Fruit fly (Drosophila melanogaster) whole organism, embryonic: ENCODE results near the gene Tom70.

Source experiments
- B-H1 ChIP-seq: fragments of 200-800 bp; sonication (Bioruptor generic); IDR thresholded peaks from 3 replicates; pipeline ENCODE4 v1.3.6; 2022; ENCODE audit warnings: missing biosample characterization, missing genetic modification characterization
- BEAF-32 ChIP-seq: fragments of 200-800 bp; sonication (Bioruptor generic); optimal IDR thresholded peaks from 3 replicates; lab custom pipeline; 2017; ENCODE audit warnings: missing biosample characterization, missing genetic modification characterization, mild to moderate bottlenecking, moderate library complexity, missing genetic modification reagents
- Bdp1 ChIP-seq: fragments of 200-800 bp; sonication (Bioruptor generic); optimal IDR thresholded peaks from 3 replicates; lab custom pipeline; 2016; ENCODE audit warnings: missing biosample characterization, missing genetic modification characterization
- CG10565 ChIP-seq: fragments of 200-800 bp; sonication (Bioruptor generic); optimal IDR thresholded peaks from 3 replicates; lab custom pipeline; 2016; ENCODE audit warnings: missing biosample characterization, mild to moderate bottlenecking, missing genetic modification characterization
- CG12071 ChIP-seq: fragments of 200-800 bp; sonication (Bioruptor generic); optimal IDR thresholded peaks from 3 replicates; lab custom pipeline; 2018; ENCODE audit warnings: missing biosample characterization, mild to moderate bottlenecking, missing genetic modification characterization
- CG12155 ChIP-seq: fragments of 200-800 bp; sonication (Bioruptor generic); optimal IDR thresholded peaks from 3 replicates; lab custom pipeline; 2016; ENCODE audit warnings: missing biosample characterization, missing genetic modification characterization
- CG12769 ChIP-seq: fragments of 200-800 bp; sonication (Bioruptor generic); optimal IDR thresholded peaks from 2 replicates; lab custom pipeline; 2019; ENCODE audit warnings: missing biosample characterization, mild to moderate bottlenecking, missing genetic modification characterization, moderate library complexity
- CG13424 ChIP-seq: fragments of 200-800 bp; sonication (Bioruptor generic); optimal IDR thresholded peaks from 2 replicates; lab custom pipeline; 2019; ENCODE audit warnings: missing biosample characterization, mild to moderate bottlenecking, missing genetic modification characterization, moderate library complexity
- CG14965 ChIP-seq: fragments of 200-800 bp; sonication (Bioruptor generic); optimal IDR thresholded peaks from 2 replicates; lab custom pipeline; 2016; ENCODE audit warnings: missing biosample characterization, missing genetic modification characterization, borderline replicate concordance
- CG15011 ChIP-seq: fragments of 200-800 bp; sonication (Bioruptor generic); optimal IDR thresholded peaks from 3 replicates; lab custom pipeline; 2018; ENCODE audit warnings: missing biosample characterization, mild to moderate bottlenecking, missing genetic modification characterization
- CG15601 ChIP-seq: fragments of 200-800 bp; sonication (Bioruptor generic); optimal IDR thresholded peaks from 3 replicates; lab custom pipeline; 2019; ENCODE audit warnings: missing biosample characterization, mild to moderate bottlenecking, missing genetic modification characterization, moderate library complexity
- CG17186 ChIP-seq: fragments of 200-800 bp; sonication (Bioruptor generic); optimal IDR thresholded peaks from 3 replicates; lab custom pipeline; 2017; ENCODE audit warnings: missing biosample characterization, missing genetic modification reagents, missing genetic modification characterization
- CG17612 ChIP-seq: fragments of 200-800 bp; sonication (Bioruptor generic); IDR thresholded peaks from 2 replicates; pipeline ENCODE4 v1.3.6; 2022; ENCODE audit warnings: missing biosample characterization, missing genetic modification characterization
- CG31224 ChIP-seq: fragments of 200-800 bp; sonication (Bioruptor generic); IDR thresholded peaks from 2 replicates; pipeline ENCODE4 v1.3.6; 2022; ENCODE audit warnings: missing biosample characterization, missing genetic modification characterization
- CG4424 ChIP-seq: fragments of 200-800 bp; sonication (Bioruptor generic); optimal IDR thresholded peaks from 3 replicates; lab custom pipeline; 2016; ENCODE audit warnings: missing biosample characterization, missing genetic modification characterization
- CG4854 ChIP-seq: fragments of 200-800 bp; sonication (Bioruptor generic); optimal IDR thresholded peaks from 2 replicates; lab custom pipeline; 2016; ENCODE audit warnings: missing biosample characterization, missing genetic modification characterization, inconsistent platforms
- CG5245 ChIP-seq: fragments of 200-800 bp; sonication (Bioruptor generic); optimal IDR thresholded peaks from 3 replicates; lab custom pipeline; 2016; ENCODE audit warnings: missing biosample characterization, missing genetic modification characterization
- CG7928 ChIP-seq: fragments of 200-800 bp; sonication (Bioruptor generic); optimal IDR thresholded peaks from 2 replicates; lab custom pipeline; 2017; ENCODE audit warnings: missing biosample characterization, mild to moderate bottlenecking, missing genetic modification characterization
- CG9609 ChIP-seq: fragments of 200-800 bp; sonication (Bioruptor generic); optimal IDR thresholded peaks from 3 replicates; lab custom pipeline; 2016; ENCODE audit warnings: missing biosample characterization, missing genetic modification characterization
- E2f1 ChIP-seq: fragments of 200-800 bp; sonication (Bioruptor generic); IDR thresholded peaks from 2 replicates; pipeline ENCODE4 v1.3.6; 2022; ENCODE audit warnings: missing biosample characterization, missing genetic modification characterization
- HLH4C ChIP-seq: fragments of 200-800 bp; sonication (Bioruptor generic); IDR thresholded peaks from 3 replicates; pipeline ENCODE4 v1.3.6; 2022; ENCODE audit warnings: missing biosample characterization, missing genetic modification characterization; ENCODE audit not compliant: partially characterized antibody
- HLH54F ChIP-seq: fragments of 200-800 bp; sonication (Bioruptor generic); optimal IDR thresholded peaks from 3 replicates; lab custom pipeline; 2016; ENCODE audit warnings: missing biosample characterization, missing genetic modification characterization
- Hr39 ChIP-seq: fragments of >200 bp; optimal IDR thresholded peaks from 2 replicates; lab custom pipeline; 2017
- Ptx1 ChIP-seq: fragments of 200-800 bp; sonication (Bioruptor generic); IDR thresholded peaks from 2 replicates; pipeline ENCODE4 v1.3.6; 2022; ENCODE audit warnings: missing biosample characterization, missing genetic modification characterization
- Side ChIP-seq: fragments of 200-800 bp; sonication (Bioruptor generic); optimal IDR thresholded peaks from 2 replicates; lab custom pipeline; 2016; ENCODE audit warnings: missing biosample characterization, missing genetic modification characterization
- Six4 ChIP-seq: fragments of 200-800 bp; sonication (Bioruptor generic); optimal IDR thresholded peaks from 2 replicates; lab custom pipeline; 2016; ENCODE audit warnings: missing biosample characterization, missing genetic modification characterization
- Sry-δ ChIP-seq: fragments of 200-800 bp; sonication (Bioruptor generic); optimal IDR thresholded peaks from 2 replicates; lab custom pipeline; 2016; ENCODE audit warnings: missing biosample characterization, missing genetic modification characterization
- Trl ChIP-seq, 3 experiments: fragments of >200 bp in 2 of 3; fragments of 200-800 bp in 1 of 3; sonication (Bioruptor generic) in 1 of 3; optimal IDR thresholded peaks; 2 replicates in 1 of 3; 3 replicates in 2 of 3; lab custom pipeline; 2016 to 2017; ENCODE audit warnings: missing biosample characterization in 1 of 3, missing genetic modification characterization in 1 of 3
- cas ChIP-seq: fragments of 200-800 bp; sonication (Bioruptor generic); IDR thresholded peaks from 2 replicates; pipeline ENCODE4 v1.3.6; 2022; ENCODE audit warnings: missing biosample characterization, missing genetic modification characterization
- cato ChIP-seq: fragments of 200-800 bp; sonication (Bioruptor generic); optimal IDR thresholded peaks from 2 replicates; lab custom pipeline; 2016; ENCODE audit warnings: missing biosample characterization, missing genetic modification characterization, borderline replicate concordance
- cg ChIP-seq: fragments of 200-800 bp; sonication (Bioruptor generic); optimal IDR thresholded peaks from 3 replicates; lab custom pipeline; 2019; ENCODE audit warnings: missing biosample characterization, mild to moderate bottlenecking, missing genetic modification characterization, moderate library complexity
- croc ChIP-seq: fragments of 200-800 bp; sonication (Bioruptor generic); conservative IDR thresholded peaks from 3 replicates; pipeline ENCODE4 v1.3.6; 2022; ENCODE audit warnings: missing biosample characterization, missing genetic modification characterization
- dimm ChIP-seq: fragments of 200-800 bp; sonication (Bioruptor generic); IDR thresholded peaks from 2 replicates; pipeline ENCODE4 v1.3.6; 2022; ENCODE audit warnings: missing biosample characterization, missing genetic modification characterization
- emc ChIP-seq: fragments of 200-800 bp; sonication (Bioruptor generic); optimal IDR thresholded peaks from 2 replicates; lab custom pipeline; 2016; ENCODE audit warnings: missing biosample characterization, missing genetic modification characterization
- esg ChIP-seq: fragments of 200-800 bp; sonication (Bioruptor generic); conservative IDR thresholded peaks from 2 replicates; pipeline ENCODE4 v1.3.6; 2022; ENCODE audit warnings: missing biosample characterization, missing genetic modification characterization
- gce ChIP-seq: fragments of 200-800 bp; sonication (Bioruptor generic); IDR thresholded peaks from 3 replicates; pipeline ENCODE4 v1.3.6; 2022; ENCODE audit warnings: missing biosample characterization, missing genetic modification characterization
- gcm2 ChIP-seq: fragments of 200-800 bp; sonication (Bioruptor generic); optimal IDR thresholded peaks from 2 replicates; lab custom pipeline; 2016; ENCODE audit warnings: missing biosample characterization, missing genetic modification characterization
- grn ChIP-seq: fragments of 200-800 bp; sonication (Bioruptor generic); optimal IDR thresholded peaks from 3 replicates; lab custom pipeline; 2017; ENCODE audit warnings: missing biosample characterization, missing genetic modification characterization
- hth ChIP-seq: fragments of >200 bp; optimal IDR thresholded peaks from 2 replicates; lab custom pipeline; 2017; ENCODE audit warnings: inconsistent platforms
- jumu ChIP-seq: fragments of 200-800 bp; sonication (Bioruptor generic); optimal IDR thresholded peaks from 3 replicates; lab custom pipeline; 2016; ENCODE audit warnings: missing biosample characterization, missing genetic modification characterization
- lbe ChIP-seq: fragments of 200-800 bp; sonication (Bioruptor generic); optimal IDR thresholded peaks from 2 replicates; lab custom pipeline; 2016; ENCODE audit warnings: missing biosample characterization, mild to moderate bottlenecking, missing genetic modification characterization
- mam ChIP-seq: fragments of 200-800 bp; sonication (Bioruptor generic); optimal IDR thresholded peaks from 3 replicates; lab custom pipeline; 2016; ENCODE audit warnings: missing biosample characterization, missing genetic modification characterization
- p53 ChIP-seq: fragments of 200-800 bp; sonication (Bioruptor generic); optimal IDR thresholded peaks from 2 replicates; lab custom pipeline; 2016; ENCODE audit warnings: missing biosample characterization, missing genetic modification characterization
- pros ChIP-seq: fragments of 200-800 bp; sonication (Bioruptor generic); optimal IDR thresholded peaks from 3 replicates; lab custom pipeline; 2019; ENCODE audit warnings: missing biosample characterization, mild to moderate bottlenecking, missing genetic modification characterization, moderate library complexity
- pzg ChIP-seq: fragments of 200-800 bp; sonication (Bioruptor generic); optimal IDR thresholded peaks from 3 replicates; lab custom pipeline; 2018; ENCODE audit warnings: missing biosample characterization, mild to moderate bottlenecking, missing genetic modification characterization, moderate library complexity
- sim ChIP-seq: fragments of 200-800 bp; sonication (Bioruptor generic); IDR thresholded peaks from 2 replicates; pipeline ENCODE4 v1.3.6; 2022; ENCODE audit warnings: missing biosample characterization, missing genetic modification characterization
- so ChIP-seq: fragments of 200-800 bp; sonication (Bioruptor generic); IDR thresholded peaks from 3 replicates; pipeline ENCODE4 v1.3.6; 2022; ENCODE audit warnings: missing biosample characterization, missing genetic modification characterization
- stwl ChIP-seq: fragments of 200-800 bp; sonication (Bioruptor generic); optimal IDR thresholded peaks from 3 replicates; lab custom pipeline; 2018; ENCODE audit warnings: missing biosample characterization, mild to moderate bottlenecking, missing genetic modification characterization, moderate library complexity
- tx ChIP-seq: fragments of 200-800 bp; sonication (Bioruptor generic); optimal IDR thresholded peaks from 2 replicates; lab custom pipeline; 2016; ENCODE audit warnings: missing biosample characterization, missing genetic modification characterization

Tom70 gene

DNA sequence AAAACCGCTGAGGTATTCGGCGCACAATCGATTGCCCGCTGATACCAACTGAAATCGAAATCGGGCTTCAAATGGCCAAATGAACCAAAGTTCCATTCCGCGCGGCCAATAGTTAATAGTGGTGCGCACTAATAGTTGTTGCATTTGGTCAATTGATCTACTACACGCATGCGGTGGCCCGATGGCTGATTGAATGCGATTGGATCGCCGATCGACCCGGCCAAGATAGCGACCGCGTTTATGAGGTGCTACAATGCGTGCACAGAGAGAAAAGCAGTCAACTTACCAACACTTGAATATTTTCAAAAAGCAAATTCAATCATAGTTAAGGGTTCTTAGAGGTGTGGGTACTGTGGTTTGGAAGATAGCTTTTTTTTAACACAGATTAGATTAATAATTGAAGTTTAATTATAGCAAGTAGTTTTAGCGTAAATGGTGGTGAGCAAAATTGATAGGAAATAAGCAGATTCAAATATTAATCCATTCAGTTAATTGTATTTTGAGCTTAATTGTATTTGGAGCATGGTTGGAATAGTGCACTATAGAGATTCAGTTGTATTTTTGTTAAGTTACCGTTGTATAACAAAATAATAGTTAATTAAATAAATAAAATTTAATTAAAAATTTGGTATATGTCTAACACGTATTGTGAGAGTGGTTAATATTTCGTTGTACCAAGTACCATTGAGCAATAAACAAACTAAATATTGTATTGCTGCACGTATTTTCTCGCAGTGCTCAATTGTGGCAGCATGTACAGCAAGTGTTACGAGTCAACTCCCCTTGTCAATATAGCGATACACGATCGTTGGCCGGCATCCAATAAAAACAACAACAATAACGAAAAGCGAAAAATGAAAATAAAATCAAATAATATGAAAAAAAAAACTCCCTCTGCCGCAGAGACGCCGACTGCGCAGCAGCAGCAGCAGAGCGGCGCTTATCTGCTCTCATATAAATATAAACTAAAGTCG lies 11.6 kb downstream of the Tom70 start (continued):
- TF ChIP-seq dimm (GFP tag; lab: Robert Waterston, UW) (peak; percentile 13; the same call in 1 of the 2 replicates), tx (GFP tag; lab: Kevin White, UChicago) (peak; percentile 11), Sry-δ (peak; percentile 29), CG9609 (GFP tag; lab: Kevin White, UChicago) (peak; percentile 22), CG7928 (GFP tag; lab: Kevin White, UChicago) (no peak), so (GFP tag; lab: Robert Waterston, UW) (peak; percentile 39; the same call in 1 of the 3 replicates), grn (peak; percentile 95), CG15011 (GFP tag; lab: Kevin White, UChicago) (no peak), cato (GFP tag; lab: Kevin White, UChicago) (peak; percentile 29), mam (no peak), croc (no peak; the same call in 2 of the 3 replicates), stwl (no peak), B-H1 (GFP tag; lab: Robert Waterston, UW) (peak; percentile 20; the same call in 1 of the 3 replicates), Six4 (GFP tag; lab: Kevin White, UChicago) (peak; percentile 44), CG5245 (GFP tag; lab: Kevin White, UChicago) (peak; percentile 30), CG10565 (GFP tag; lab: Kevin White, UChicago) (no peak), CG13424 (tag; lab: Kevin White, UChicago) (peak; percentile 67), CG12155 (peak; percentile 11), HLH54F (GFP tag; lab: Kevin White, UChicago) (peak; percentile 18), HLH4C (no peak), gce (GFP tag; lab: Robert Waterston, UW) (0 out of 3 replicates have a peak, but pooled peaks have one; percentile 10), cas (no peak), Ptx1 (peak; percentile 57), E2f1 (GFP tag; lab: Robert Waterston, UW) (peak; percentile 47; the same call in 1 of the 2 replicates), CG4424 (GFP tag; lab: Kevin White, UChicago) (peak; percentile 61), Trl (optimal IDR thresholded peaks at IDR 0.05; lab: Kevin White, UChicago) (no peak), Trl (GFP tag; optimal IDR thresholded peaks at IDR 0.05; lab: Kevin White, UChicago) (no peak), Bdp1 (GFP tag; lab: Kevin White, UChicago) (no peak), CG14965 (no peak), CG17186 (GFP tag; lab: Kevin White, UChicago) (no peak), esg (GFP tag; lab: Robert Waterston, UW) (no peak; the same call in 1 of the 2 replicates), CG31224 (GFP tag; lab: Robert Waterston, UW) (peak; percentile 41; the same call in 1 of the 2 replicates), CG15601 (tag; lab: Kevin White, UChicago) (peak; percentile 38), p53 (no peak), Side (GFP tag; lab: Kevin White, UChicago) (no peak), CG4854 (GFP tag; lab: Kevin White, UChicago) (no peak), cg (GFP tag; lab: Kevin White, UChicago) (no peak), hth (lab: Kevin White, UChicago) (no peak), Hr39 (lab: Kevin White, UChicago) (no peak), sim (GFP tag; lab: Robert Waterston, UW) (no peak), BEAF-32 (peak; percentile 16), jumu (GFP tag; lab: Kevin White, UChicago) (peak; percentile 5), CG12769 (tag; lab: Kevin White, UChicago) (peak; percentile 22), CG17612 (GFP tag; lab: Robert Waterston, UW) (peak; percentile 23; the same call in 1 of the 2 replicates), lbe (GFP tag; lab: Kevin White, UChicago) (peak; percentile 24), emc (GFP tag; lab: Kevin White, UChicago) (no peak), pzg (GFP tag; lab: Kevin White, UChicago) (peak; percentile 3), gcm2 (GFP tag; lab: Kevin White, UChicago) (peak; percentile 47), CG12071 (GFP tag; lab: Kevin White, UChicago) (no peak), pros (GFP tag; lab: Kevin White, UChicago) (no peak)
